Worm (Caenorhabditis elegans) whole organism, L4 larva: ENCODE results near the gene srj-44.

Experiments
- D1046.2 ChIP-seq: fragments of 200-800 bp; sonication (Bioruptor generic); IDR thresholded peaks from 2 replicates; pipeline ENCODE4 v1.3.6; 2022; ENCODE audit warnings: missing genetic modification characterization, missing compliant biosample characterization
- F10B5.3 ChIP-seq: sonication (generic microtip); optimal IDR thresholded peaks from 2 replicates; lab custom pipeline; 2016; ENCODE audit warnings: mild to moderate bottlenecking, missing genetic modification characterization, missing compliant biosample characterization
- F37D6.2 ChIP-seq: sonication (generic microtip); optimal IDR thresholded peaks from 2 replicates; lab custom pipeline; 2016; ENCODE audit warnings: mild to moderate bottlenecking, missing genetic modification characterization, missing compliant biosample characterization
- F44E2.7 ChIP-seq: fragments of 200-800 bp; sonication (Bioruptor generic); IDR thresholded peaks from 2 replicates; pipeline ENCODE4 v2.1.2; 2022; ENCODE audit warnings: missing genetic modification characterization, missing compliant biosample characterization
- F49E8.2 ChIP-seq: sonication (generic microtip); optimal IDR thresholded peaks from 2 replicates; lab custom pipeline; 2016; ENCODE audit warnings: missing compliant biosample characterization, mild to moderate bottlenecking, missing genetic modification characterization, borderline replicate concordance
- T20F7.1 ChIP-seq: fragments of 200-800 bp; sonication (Bioruptor generic); optimal IDR thresholded peaks from 2 replicates; lab custom pipeline; 2018; ENCODE audit warnings: mild to moderate bottlenecking, missing genetic modification characterization, missing compliant biosample characterization
- aha-1 ChIP-seq: fragments of 150-350 bp; peaks from one replicate; lab custom pipeline; 2014; ENCODE audit warnings: missing biosample characterization, missing genetic modification characterization
- ama-1 ChIP-seq: fragments of 150-350 bp; optimal IDR thresholded peaks from 2 replicates; lab custom pipeline; 2014; ENCODE audit warnings: inconsistent platforms, mixed read lengths
- attf-4 ChIP-seq: sonication (generic microtip); optimal IDR thresholded peaks from 3 replicates; lab custom pipeline; 2017; ENCODE audit warnings: missing biosample characterization, missing genetic modification characterization
- ceh-28 ChIP-seq: fragments of 150-350 bp; optimal IDR thresholded peaks from 2 replicates; lab custom pipeline; 2014; ENCODE audit warnings: missing biosample characterization, missing genetic modification reagents, missing genetic modification characterization
- ceh-62 ChIP-seq: sonication (generic microtip); optimal IDR thresholded peaks from 2 replicates; lab custom pipeline; 2017; ENCODE audit warnings: missing biosample characterization, missing genetic modification characterization
- ctbp-1 ChIP-seq: fragments of 200-800 bp; sonication (Bioruptor generic); IDR thresholded peaks from 2 replicates; pipeline ENCODE4 v1.3.6; 2022; ENCODE audit warnings: missing genetic modification reagents, missing genetic modification characterization, missing compliant biosample characterization
- daf-12 ChIP-seq: fragments of 150-350 bp; optimal IDR thresholded peaks from 2 replicates; lab custom pipeline; 2014; ENCODE audit warnings: missing biosample characterization, missing genetic modification reagents, missing genetic modification characterization
- dmd-6 ChIP-seq: fragments of 200-800 bp; sonication (Bioruptor generic); IDR thresholded peaks from 2 replicates; pipeline ENCODE4 v1.3.6; 2022; ENCODE audit warnings: missing genetic modification reagents, missing genetic modification characterization, missing compliant biosample characterization
- duxl-1 ChIP-seq: sonication (generic microtip); optimal IDR thresholded peaks from 2 replicates; lab custom pipeline; 2016; ENCODE audit warnings: mild to moderate bottlenecking, missing genetic modification characterization, moderate library complexity, missing compliant biosample characterization; ENCODE audit not compliant: poor library complexity
- dve-1 ChIP-seq: sonication (generic microtip); optimal IDR thresholded peaks from 2 replicates; lab custom pipeline; 2017; ENCODE audit warnings: antibody characterized with exemption, mild to moderate bottlenecking, missing genetic modification characterization, missing compliant biosample characterization; ENCODE audit not compliant: insufficient read depth
- fos-1 ChIP-seq: fragments of 150-350 bp; optimal IDR thresholded peaks from 2 replicates; lab custom pipeline; 2014; ENCODE audit warnings: missing biosample characterization, missing genetic modification characterization
- hlh-30 ChIP-seq: sonication (generic microtip); optimal IDR thresholded peaks from 2 replicates; lab custom pipeline; 2017; ENCODE audit warnings: antibody characterized with exemption, mild to moderate bottlenecking, missing genetic modification characterization, missing compliant biosample characterization; ENCODE audit not compliant: insufficient read depth
- lin-15B ChIP-seq: fragments of 150-350 bp; sonication (generic microtip); optimal IDR thresholded peaks from 3 replicates; lab custom pipeline; 2014; ENCODE audit warnings: missing biosample characterization, missing genetic modification characterization
- lin-29 ChIP-seq: fragments of 200-800 bp; sonication (Bioruptor generic); IDR thresholded peaks from 2 replicates; pipeline ENCODE4 v1.3.6; 2022; ENCODE audit warnings: missing genetic modification reagents, missing genetic modification characterization, missing compliant biosample characterization
- lin-39 ChIP-seq: fragments of 150-350 bp; optimal IDR thresholded peaks from 2 replicates; lab custom pipeline; 2014; ENCODE audit warnings: missing biosample characterization, missing genetic modification reagents, missing genetic modification characterization
- lir-3 ChIP-seq: sonication (generic microtip); optimal IDR thresholded peaks from 2 replicates; lab custom pipeline; 2016; ENCODE audit warnings: mild to moderate bottlenecking, missing genetic modification characterization, missing compliant biosample characterization
- lsy-2 ChIP-seq, 2 experiments: fragments of 150-350 bp in 1 of 2; sonication (generic microtip) in 1 of 2; optimal IDR thresholded peaks; 2 replicates each; lab custom pipeline; 2014 to 2017; ENCODE audit warnings: missing biosample characterization in 2 of 2, missing genetic modification characterization in 2 of 2
- madf-9 ChIP-seq: fragments of 200-800 bp; sonication (Bioruptor generic); conservative IDR thresholded peaks from 2 replicates; pipeline ENCODE4 v1.3.6; 2022; ENCODE audit warnings: missing genetic modification reagents, missing genetic modification characterization, missing compliant biosample characterization
- mes-2 ChIP-seq: sonication (generic microtip); optimal IDR thresholded peaks from 2 replicates; lab custom pipeline; 2016; ENCODE audit warnings: missing genotype, mild to moderate bottlenecking, missing genetic modification characterization, missing compliant biosample characterization; ENCODE audit not compliant: poor library complexity, severe bottlenecking
- nhr-10 ChIP-seq: fragments of 150-350 bp; optimal IDR thresholded peaks from 2 replicates; lab custom pipeline; 2014; ENCODE audit warnings: missing biosample characterization, missing genetic modification characterization
- nhr-237 ChIP-seq: sonication (generic microtip); optimal IDR thresholded peaks from 2 replicates; lab custom pipeline; 2017; ENCODE audit warnings: missing biosample characterization, missing genetic modification characterization
- nhr-25 ChIP-seq: sonication (generic microtip); optimal IDR thresholded peaks from 2 replicates; lab custom pipeline; 2017; ENCODE audit warnings: missing genetic modification characterization, mild to moderate bottlenecking, missing compliant biosample characterization, antibody characterized with exemption, moderate library complexity, borderline replicate concordance; ENCODE audit not compliant: insufficient read depth
- nhr-42 ChIP-seq: fragments of 200-800 bp; sonication (Bioruptor generic); IDR thresholded peaks from 2 replicates; pipeline ENCODE4 v1.3.6; 2022; ENCODE audit warnings: missing genetic modification characterization, missing compliant biosample characterization
- nhr-6 ChIP-seq: fragments of 150-350 bp; optimal IDR thresholded peaks from 2 replicates; lab custom pipeline; 2014; ENCODE audit warnings: missing biosample characterization, missing genetic modification characterization
- nhr-76 ChIP-seq: fragments of 150-350 bp; optimal IDR thresholded peaks from 2 replicates; lab custom pipeline; 2014; ENCODE audit warnings: missing biosample characterization, missing genetic modification characterization
- pha-4 ChIP-seq, 2 experiments: fragments of 150-350 bp in 1 of 2; fragments of 200-800 bp in 1 of 2; sonication (Bioruptor generic) in 1 of 2; IDR thresholded peaks in 1 of 2; optimal IDR thresholded peaks in 1 of 2; 2 replicates each; pipeline versions ENCODE4 v1.3.6 to Lab custom; 2014 to 2022; ENCODE audit warnings: missing genetic modification characterization in 2 of 2, missing genetic modification reagents in 2 of 2, missing biosample characterization in 1 of 2, missing compliant biosample characterization in 1 of 2
- sdz-12 ChIP-seq: fragments of 200-800 bp; sonication (Bioruptor generic); optimal IDR thresholded peaks from 2 replicates; lab custom pipeline; 2018; ENCODE audit warnings: mild to moderate bottlenecking, missing genetic modification characterization, missing compliant biosample characterization
- snpc-1.2 ChIP-seq: fragments of 200-800 bp; sonication (Bioruptor generic); IDR thresholded peaks from 2 replicates; pipeline ENCODE4 v1.3.6; 2022; ENCODE audit warnings: missing genetic modification reagents, missing genetic modification characterization, missing compliant biosample characterization
- snpc-4 ChIP-seq: fragments of 150-350 bp; optimal IDR thresholded peaks from 2 replicates; lab custom pipeline; 2014; ENCODE audit warnings: missing biosample characterization, missing genetic modification characterization
- spr-3 ChIP-seq: fragments of 200-800 bp; sonication (Bioruptor generic); optimal IDR thresholded peaks from 2 replicates; lab custom pipeline; 2018; ENCODE audit warnings: mild to moderate bottlenecking, missing genetic modification characterization, missing compliant biosample characterization
- unc-62 ChIP-seq, 3 experiments: fragments of 150-350 bp in 1 of 3; sonication (generic microtip); optimal IDR thresholded peaks in 2 of 3; peaks in 1 of 3; 1 replicate in 1 of 3; 2 replicates in 2 of 3; lab custom pipeline; 2014 to 2017; ENCODE audit warnings: missing biosample characterization in 3 of 3, missing genetic modification characterization in 3 of 3, missing genetic modification reagents in 3 of 3, missing genotype in 1 of 3
- vab-7 ChIP-seq: fragments of 200-800 bp; sonication (Bioruptor generic); IDR thresholded peaks from 2 replicates; pipeline ENCODE4 v1.3.6; 2022; ENCODE audit warnings: missing genetic modification reagents, missing genetic modification characterization, missing compliant biosample characterization

srj-44 gene

DNA sequence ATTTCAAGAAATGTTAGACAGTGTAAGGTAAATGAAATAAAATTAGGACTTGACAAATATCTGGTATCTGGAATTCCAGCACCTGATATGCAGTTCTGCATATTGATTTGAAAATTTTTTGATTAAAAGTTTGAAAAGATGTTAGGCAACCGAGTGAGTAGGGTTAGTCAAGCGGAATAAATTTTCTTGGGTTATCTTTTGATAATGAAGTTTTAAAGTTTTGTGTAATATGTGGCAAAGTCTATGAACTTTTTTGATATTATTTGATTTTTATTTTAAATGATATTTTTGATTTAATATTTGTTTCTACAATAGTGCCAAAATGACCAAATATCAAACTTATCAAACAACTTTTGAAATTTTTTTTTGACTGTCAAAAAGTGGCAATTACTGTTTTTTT lies 23.8 kb upstream of the srj-44 start, which contains the start of gene srh-241:
Gene srh-241 (minus strand): TSS at position 101 of the 400 bp plus-strand sequence.
- TF ChIP-seq F10B5.3 (tag; lab: Kevin White, UChicago): no peak
- TF ChIP-seq madf-9 (GFP tag; lab: Robert Waterston, UW): no peak
- TF ChIP-seq ctbp-1 (GFP tag; lab: Robert Waterston, UW): no peak
- no peak for TF ChIP-seq nhr-76 (tag; lab: Kevin White, UChicago)
- no peak for TF ChIP-seq spr-3
- no peak for TF ChIP-seq nhr-6 (tag; lab: Kevin White, UChicago)
- TF ChIP-seq D1046.2 (GFP tag; lab: Robert Waterston, UW): no peak
- TF ChIP-seq daf-12 (tag; lab: Kevin White, UChicago): no peak
- TF ChIP-seq nhr-237 (tag; lab: Kevin White, UChicago): no peak
- no peak for TF ChIP-seq ceh-28 (tag; lab: Kevin White, UChicago)
- no peak for TF ChIP-seq F49E8.2 (tag; lab: Kevin White, UChicago)

DNA sequence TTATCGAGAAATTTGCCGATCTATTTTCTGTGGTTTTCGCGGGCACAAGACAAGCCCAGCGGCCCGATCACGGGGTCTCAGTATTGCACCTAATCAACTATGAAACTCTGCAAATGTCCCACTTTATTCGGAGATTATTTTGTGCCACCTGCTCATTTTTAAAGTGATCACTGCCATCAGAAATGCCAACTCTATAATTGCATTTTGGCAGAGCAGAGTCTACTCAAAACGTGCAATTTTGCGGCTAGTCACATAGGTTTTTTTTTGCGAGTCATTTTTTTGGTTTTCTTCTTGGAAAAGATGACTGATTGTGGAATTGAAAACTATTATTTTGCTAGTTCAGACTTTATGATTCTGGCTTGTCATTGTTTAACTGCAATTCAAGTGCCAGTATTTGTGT lies 19.2 kb upstream of the srj-44 start, which contains the start of gene srh-240:
Gene srh-240 (plus strand): TSS at position 301 of the 400 bp plus-strand sequence.
- TF ChIP-seq mes-2 (tag; lab: Kevin White, UChicago): no peak
- TF ChIP-seq unc-62 (GFP tag; optimal IDR thresholded peaks at IDR 0.05 in 1 of 2; lab: Kevin White, UChicago): no peak
- no peak for TF ChIP-seq unc-62 (tag; optimal IDR thresholded peaks at IDR 0.05; lab: Kevin White, UChicago)
- no peak for TF ChIP-seq sdz-12
- TF ChIP-seq snpc-1.2: no peak
- TF ChIP-seq nhr-42 (GFP tag; lab: Robert Waterston, UW): no peak
- no peak for TF ChIP-seq nhr-6 (tag; lab: Kevin White, UChicago)
- no peak for TF ChIP-seq lin-29 (GFP tag; lab: Robert Waterston, UW)
- TF ChIP-seq snpc-4 (tag; lab: Kevin White, UChicago): no peak
- no peak for TF ChIP-seq ceh-62 (tag; lab: Kevin White, UChicago)
- TF ChIP-seq lin-39: no peak
- no peak for TF ChIP-seq lir-3 (tag; lab: Kevin White, UChicago)
- TF ChIP-seq pha-4 (GFP tag; IDR thresholded peaks at IDR 0.05; lab: Robert Waterston, UW): no peak
- no peak for TF ChIP-seq pha-4 (tag; optimal IDR thresholded peaks at IDR 0.05; lab: Kevin White, UChicago)

DNA sequence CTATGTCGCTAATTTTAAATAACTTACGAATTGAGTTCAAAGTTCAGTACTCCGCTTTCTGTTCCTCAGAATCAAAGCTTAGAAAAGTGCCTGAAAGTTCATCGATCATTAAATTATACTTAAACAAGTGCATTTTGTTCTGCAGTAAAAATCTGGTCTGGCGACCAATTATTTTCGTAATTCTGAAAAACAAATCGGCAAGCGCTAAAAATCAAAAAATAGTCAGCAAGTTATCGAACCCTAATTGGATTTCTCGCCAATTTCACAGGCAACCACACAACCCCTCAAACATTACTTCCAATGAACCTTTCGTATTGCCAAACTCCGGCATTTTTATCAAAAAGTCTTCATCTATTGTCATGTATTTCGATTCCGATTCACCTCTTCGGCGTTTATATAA lies 17.4 kb upstream of the srj-44 start, which contains the start of gene srh-272:
Gene srh-272 (plus strand): TSS at position 301 of the 400 bp plus-strand sequence.
- TF ChIP-seq vab-7 (no peak), dmd-6 (GFP tag; lab: Robert Waterston, UW) (no peak), nhr-237 (tag; lab: Kevin White, UChicago) (no peak), hlh-30 (tag; lab: Kevin White, UChicago) (no peak), duxl-1 (no peak), lin-15B (tag; lab: Kevin White, UChicago) (no peak), snpc-4 (tag; lab: Kevin White, UChicago) (no peak), nhr-25 (tag; lab: Kevin White, UChicago) (no peak), F37D6.2 (tag; lab: Kevin White, UChicago) (no peak), ama-1 (lab: Kevin White, UChicago) (no peak), T20F7.1 (GFP tag; lab: Kevin White, UChicago) (no peak), unc-62 (GFP tag; optimal IDR thresholded peaks at IDR 0.05 in 1 of 2; lab: Kevin White, UChicago) (no peak), unc-62 (tag; optimal IDR thresholded peaks at IDR 0.05; lab: Kevin White, UChicago) (no peak), fos-1 (tag; lab: Kevin White, UChicago) (no peak), lsy-2 (tag; optimal IDR thresholded peaks at IDR 0.05; lab: Kevin White, UChicago) (no peak), F44E2.7 (GFP tag; lab: Robert Waterston, UW) (no peak), nhr-10 (tag; lab: Kevin White, UChicago) (no peak), dve-1 (tag; lab: Kevin White, UChicago) (no peak), aha-1 (tag; lab: Kevin White, UChicago) (no peak), pha-4 (GFP tag; IDR thresholded peaks at IDR 0.05; lab: Robert Waterston, UW) (no peak), pha-4 (tag; optimal IDR thresholded peaks at IDR 0.05; lab: Kevin White, UChicago) (no peak), attf-4 (no peak)
